Worm (Caenorhabditis elegans) whole organism, L4 larva: ENCODE results near the gene nhr-142.

Source experiments
- F44E2.7 ChIP-seq: fragments of 200-800 bp; sonication (Bioruptor generic); IDR thresholded peaks from 2 replicates; pipeline ENCODE4 v2.1.2; 2022; ENCODE audit warnings: missing genetic modification characterization, missing compliant biosample characterization
- F49E8.2 ChIP-seq: sonication (generic microtip); optimal IDR thresholded peaks from 2 replicates; lab custom pipeline; 2016; ENCODE audit warnings: missing compliant biosample characterization, mild to moderate bottlenecking, missing genetic modification characterization, borderline replicate concordance
- aha-1 ChIP-seq: fragments of 150-350 bp; peaks from one replicate; lab custom pipeline; 2014; ENCODE audit warnings: missing biosample characterization, missing genetic modification characterization
- aly-2 ChIP-seq: sonication (generic microtip); optimal IDR thresholded peaks from 2 replicates; lab custom pipeline; 2018; ENCODE audit warnings: missing biosample characterization, missing genetic modification characterization
- ama-1 ChIP-seq: fragments of 150-350 bp; optimal IDR thresholded peaks from 2 replicates; lab custom pipeline; 2014; ENCODE audit warnings: inconsistent platforms, mixed read lengths
- attf-4 ChIP-seq: sonication (generic microtip); optimal IDR thresholded peaks from 3 replicates; lab custom pipeline; 2017; ENCODE audit warnings: missing biosample characterization, missing genetic modification characterization
- ceh-28 ChIP-seq: fragments of 150-350 bp; optimal IDR thresholded peaks from 2 replicates; lab custom pipeline; 2014; ENCODE audit warnings: missing biosample characterization, missing genetic modification reagents, missing genetic modification characterization
- ceh-32 ChIP-seq: sonication (generic microtip); optimal IDR thresholded peaks from 2 replicates; lab custom pipeline; 2016; ENCODE audit warnings: mild to moderate bottlenecking, missing genetic modification characterization, missing compliant biosample characterization; ENCODE audit not compliant: poor library complexity
- ceh-44 ChIP-seq: fragments of 200-800 bp; sonication (Bioruptor generic); IDR thresholded peaks from 2 replicates; pipeline ENCODE4 v1.3.6; 2022; ENCODE audit warnings: missing genetic modification reagents, missing genetic modification characterization, missing compliant biosample characterization
- ceh-82 ChIP-seq: sonication (generic microtip); optimal IDR thresholded peaks from 2 replicates; lab custom pipeline; 2017; ENCODE audit warnings: missing biosample characterization, missing genetic modification characterization
- ces-1 ChIP-seq: fragments of 150-350 bp; sonication (generic microtip); optimal IDR thresholded peaks from 4 replicates; lab custom pipeline; 2014; ENCODE audit warnings: missing biosample characterization, missing genetic modification reagents, missing genetic modification characterization
- daf-16 ChIP-seq, 3 experiments: sonication (generic microtip); optimal IDR thresholded peaks; 2 replicates each; lab custom pipeline; 2016 to 2017; ENCODE audit warnings: missing genetic modification characterization in 3 of 3, missing genetic modification reagents in 3 of 3, mild to moderate bottlenecking in 2 of 3, missing compliant biosample characterization in 2 of 3, missing biosample characterization in 1 of 3, moderate library complexity in 1 of 3
- daf-19 ChIP-seq: fragments of 200-800 bp; sonication (Bioruptor generic); conservative IDR thresholded peaks from 2 replicates; pipeline ENCODE4 v1.3.6; 2022; ENCODE audit warnings: missing genetic modification characterization, missing compliant biosample characterization
- daf-8 ChIP-seq: fragments of 200-800 bp; sonication (Bioruptor generic); IDR thresholded peaks from 2 replicates; pipeline ENCODE4 v1.3.6; 2022; ENCODE audit warnings: missing genetic modification characterization, missing compliant biosample characterization
- dmd-8 ChIP-seq: fragments of 200-800 bp; sonication (Bioruptor generic); IDR thresholded peaks from 2 replicates; pipeline ENCODE4 v1.3.6; 2022; ENCODE audit warnings: missing genetic modification characterization, missing compliant biosample characterization
- dmd-9 ChIP-seq: fragments of 200-800 bp; sonication (Bioruptor generic); IDR thresholded peaks from 2 replicates; pipeline ENCODE4 v1.3.6; 2022; ENCODE audit warnings: missing genetic modification reagents, missing genetic modification characterization, missing compliant biosample characterization
- dve-1 ChIP-seq: sonication (generic microtip); optimal IDR thresholded peaks from 2 replicates; lab custom pipeline; 2017; ENCODE audit warnings: antibody characterized with exemption, mild to moderate bottlenecking, missing genetic modification characterization, missing compliant biosample characterization; ENCODE audit not compliant: insufficient read depth
- egl-27 ChIP-seq: sonication (generic microtip); optimal IDR thresholded peaks from 3 replicates; lab custom pipeline; 2017; ENCODE audit warnings: missing biosample characterization, missing genetic modification reagents, missing genetic modification characterization
- fkh-10 ChIP-seq: fragments of 150-350 bp; optimal IDR thresholded peaks from 2 replicates; lab custom pipeline; 2014; ENCODE audit warnings: missing biosample characterization, missing genetic modification reagents, missing genetic modification characterization
- hif-1 ChIP-seq, 2 experiments: sonication (generic microtip); optimal IDR thresholded peaks; 2 replicates each; lab custom pipeline; 2016 to 2017; ENCODE audit warnings: missing compliant biosample characterization in 2 of 2, missing genetic modification characterization in 2 of 2, missing genetic modification reagents in 2 of 2, missing genotype in 2 of 2, mild to moderate bottlenecking in 1 of 2
- hlh-30 ChIP-seq: sonication (generic microtip); optimal IDR thresholded peaks from 2 replicates; lab custom pipeline; 2017; ENCODE audit warnings: antibody characterized with exemption, mild to moderate bottlenecking, missing genetic modification characterization, missing compliant biosample characterization; ENCODE audit not compliant: insufficient read depth
- lim-7 ChIP-seq: fragments of 200-800 bp; sonication (Bioruptor generic); IDR thresholded peaks from 2 replicates; pipeline ENCODE4 v1.3.6; 2022; ENCODE audit warnings: missing genetic modification characterization, missing compliant biosample characterization
- lin-15B ChIP-seq: fragments of 150-350 bp; sonication (generic microtip); optimal IDR thresholded peaks from 3 replicates; lab custom pipeline; 2014; ENCODE audit warnings: missing biosample characterization, missing genetic modification characterization
- lin-29 ChIP-seq: fragments of 200-800 bp; sonication (Bioruptor generic); IDR thresholded peaks from 2 replicates; pipeline ENCODE4 v1.3.6; 2022; ENCODE audit warnings: missing genetic modification reagents, missing genetic modification characterization, missing compliant biosample characterization
- lin-39 ChIP-seq: fragments of 150-350 bp; optimal IDR thresholded peaks from 2 replicates; lab custom pipeline; 2014; ENCODE audit warnings: missing biosample characterization, missing genetic modification reagents, missing genetic modification characterization
- madf-5 ChIP-seq, 2 experiments: fragments of 200-800 bp; sonication (Bioruptor generic); IDR thresholded peaks; 2 replicates each; pipeline ENCODE4 v1.3.6; 2022; ENCODE audit warnings: missing compliant biosample characterization in 2 of 2, missing genetic modification characterization in 2 of 2
- madf-9 ChIP-seq: fragments of 200-800 bp; sonication (Bioruptor generic); conservative IDR thresholded peaks from 2 replicates; pipeline ENCODE4 v1.3.6; 2022; ENCODE audit warnings: missing genetic modification reagents, missing genetic modification characterization, missing compliant biosample characterization
- mxl-2 ChIP-seq: fragments of 200-800 bp; sonication (Bioruptor generic); conservative IDR thresholded peaks from 2 replicates; pipeline ENCODE4 v1.3.6; 2022; ENCODE audit warnings: missing genetic modification reagents, missing genetic modification characterization, missing compliant biosample characterization
- nhr-10 ChIP-seq: fragments of 150-350 bp; optimal IDR thresholded peaks from 2 replicates; lab custom pipeline; 2014; ENCODE audit warnings: missing biosample characterization, missing genetic modification characterization
- nhr-102 ChIP-seq: sonication (generic microtip); optimal IDR thresholded peaks from 2 replicates; lab custom pipeline; 2016; ENCODE audit warnings: mild to moderate bottlenecking, missing genetic modification characterization, moderate library complexity, missing compliant biosample characterization
- nhr-237 ChIP-seq: sonication (generic microtip); optimal IDR thresholded peaks from 2 replicates; lab custom pipeline; 2017; ENCODE audit warnings: missing biosample characterization, missing genetic modification characterization
- nhr-25 ChIP-seq: sonication (generic microtip); optimal IDR thresholded peaks from 2 replicates; lab custom pipeline; 2017; ENCODE audit warnings: missing genetic modification characterization, mild to moderate bottlenecking, missing compliant biosample characterization, antibody characterized with exemption, moderate library complexity, borderline replicate concordance; ENCODE audit not compliant: insufficient read depth
- nhr-28 ChIP-seq: fragments of 150-350 bp; optimal IDR thresholded peaks from 2 replicates; lab custom pipeline; 2014; ENCODE audit warnings: missing biosample characterization, missing genetic modification characterization
- nhr-42 ChIP-seq: fragments of 200-800 bp; sonication (Bioruptor generic); IDR thresholded peaks from 2 replicates; pipeline ENCODE4 v1.3.6; 2022; ENCODE audit warnings: missing genetic modification characterization, missing compliant biosample characterization
- nhr-48 ChIP-seq: sonication (generic microtip); optimal IDR thresholded peaks from 2 replicates; lab custom pipeline; 2016; ENCODE audit warnings: mild to moderate bottlenecking, missing genetic modification characterization, missing compliant biosample characterization
- php-3 ChIP-seq: fragments of 200-800 bp; sonication (Bioruptor generic); IDR thresholded peaks from 2 replicates; pipeline ENCODE4 v1.3.6; 2022; ENCODE audit warnings: missing genetic modification reagents, missing genetic modification characterization, missing compliant biosample characterization
- set-16 ChIP-seq: fragments of 200-800 bp; sonication (Bioruptor generic); IDR thresholded peaks from 2 replicates; pipeline ENCODE4 v1.3.6; 2022; ENCODE audit warnings: missing genetic modification reagents, missing genetic modification characterization, missing compliant biosample characterization
- skn-1 ChIP-seq: fragments of 150-350 bp; optimal IDR thresholded peaks from 2 replicates; lab custom pipeline; 2014; ENCODE audit warnings: missing biosample characterization, missing genetic modification characterization
- snpc-1.2 ChIP-seq: fragments of 200-800 bp; sonication (Bioruptor generic); IDR thresholded peaks from 2 replicates; pipeline ENCODE4 v1.3.6; 2022; ENCODE audit warnings: missing genetic modification reagents, missing genetic modification characterization, missing compliant biosample characterization
- spr-3 ChIP-seq: fragments of 200-800 bp; sonication (Bioruptor generic); optimal IDR thresholded peaks from 2 replicates; lab custom pipeline; 2018; ENCODE audit warnings: mild to moderate bottlenecking, missing genetic modification characterization, missing compliant biosample characterization
- tra-1 ChIP-seq: fragments of 200-800 bp; sonication (Bioruptor generic); IDR thresholded peaks from 2 replicates; pipeline ENCODE4 v1.3.6; 2022; ENCODE audit warnings: missing genetic modification reagents, missing genetic modification characterization, missing compliant biosample characterization
- unc-62 ChIP-seq, 3 experiments: fragments of 150-350 bp in 1 of 3; sonication (generic microtip); optimal IDR thresholded peaks in 2 of 3; peaks in 1 of 3; 1 replicate in 1 of 3; 2 replicates in 2 of 3; lab custom pipeline; 2014 to 2017; ENCODE audit warnings: missing biosample characterization in 3 of 3, missing genetic modification characterization in 3 of 3, missing genetic modification reagents in 3 of 3, missing genotype in 1 of 3
- vab-7 ChIP-seq: fragments of 200-800 bp; sonication (Bioruptor generic); IDR thresholded peaks from 2 replicates; pipeline ENCODE4 v1.3.6; 2022; ENCODE audit warnings: missing genetic modification reagents, missing genetic modification characterization, missing compliant biosample characterization
- zfp-2 ChIP-seq: sonication (generic microtip); optimal IDR thresholded peaks from 2 replicates; lab custom pipeline; 2016; ENCODE audit warnings: mild to moderate bottlenecking, missing genetic modification characterization, missing compliant biosample characterization
- zip-11 ChIP-seq: fragments of 200-800 bp; sonication (Bioruptor generic); IDR thresholded peaks from 2 replicates; pipeline ENCODE4 v1.3.6; 2022; ENCODE audit warnings: missing genetic modification characterization, missing compliant biosample characterization
- ztf-11 ChIP-seq: fragments of 150-350 bp; optimal IDR thresholded peaks from 2 replicates; lab custom pipeline; 2014; ENCODE audit warnings: missing biosample characterization, missing genetic modification characterization

The nhr-142 gene

ce11 chrV:5782687-5783086, 7.7 kb downstream of the nhr-142 start, which contains the start of gene fbxa-183:
Gene fbxa-183, minus strand, starts transcription at chrV:5782787.
- TF ChIP-seq unc-62 (GFP tag; optimal IDR thresholded peaks at IDR 0.05 in 1 of 2; lab: Kevin White, UChicago) (peak in 1 of 2 experiments; percentile 41), unc-62 (tag; optimal IDR thresholded peaks at IDR 0.05; lab: Kevin White, UChicago) (no peak), dve-1 (tag; lab: Kevin White, UChicago) (no peak)

- TF ChIP-seq lim-7 (GFP tag; lab: Robert Waterston, UW) (no peak), madf-5 (GFP tag; IDR thresholded peaks at IDR 0.05; lab: Robert Waterston, UW) (no peak), lin-29 (GFP tag; lab: Robert Waterston, UW) (peak; percentile 39; the same call in 1 of the 2 replicates), F49E8.2 (tag; lab: Kevin White, UChicago) (no peak), hif-1 (tag; optimal IDR thresholded peaks at IDR 0.05; lab: Kevin White, UChicago) (peak in 1 of 2 experiments; percentile 12), madf-9 (GFP tag; lab: Robert Waterston, UW) (no peak), ztf-11 (no peak), ceh-32 (tag; lab: Kevin White, UChicago) (no peak), ceh-44 (GFP tag; lab: Robert Waterston, UW) (no peak), zip-11 (GFP tag; lab: Robert Waterston, UW) (peak; percentile 95), egl-27 (tag; lab: Kevin White, UChicago) (no peak), unc-62 (GFP tag; optimal IDR thresholded peaks at IDR 0.05 in 1 of 2; lab: Kevin White, UChicago) (peak in 1 of 2 experiments; percentile 23), unc-62 (tag; optimal IDR thresholded peaks at IDR 0.05; lab: Kevin White, UChicago) (no peak), nhr-102 (tag; lab: Kevin White, UChicago) (peak; percentile 43), daf-8 (GFP tag; lab: Robert Waterston, UW) (no peak), aly-2 (tag; lab: Kevin White, UChicago) (no peak), attf-4 (tag; lab: Kevin White, UChicago) (no peak), nhr-28 (tag; lab: Kevin White, UChicago) (peak; percentile 80), tra-1 (no peak), ceh-28 (tag; lab: Kevin White, UChicago) (no peak), nhr-237 (no peak), ceh-82 (tag; lab: Kevin White, UChicago) (no peak), daf-19 (GFP tag; lab: Robert Waterston, UW) (0 out of 2 replicates have a peak, but pooled peaks have one; percentile 14), aha-1 (tag; lab: Kevin White, UChicago) (peak; percentile 98), nhr-42 (GFP tag; lab: Robert Waterston, UW) (no peak), nhr-25 (tag; lab: Kevin White, UChicago) (no peak), ces-1 (no peak), skn-1 (tag; lab: Kevin White, UChicago) (no peak), spr-3 (GFP tag; lab: Kevin White, UChicago) (peak; percentile 100), mxl-2 (0 out of 2 replicates have a peak, but pooled peaks have one; percentile 57), dmd-9 (GFP tag; lab: Robert Waterston, UW) (no peak), dmd-8 (GFP tag; lab: Robert Waterston, UW) (no peak), F44E2.7 (GFP tag; lab: Robert Waterston, UW) (no peak), php-3 (GFP tag; lab: Robert Waterston, UW) (peak; percentile 45; the same call in 1 of the 2 replicates), ama-1 (lab: Kevin White, UChicago) (no peak), lin-15B (tag; lab: Kevin White, UChicago) (no peak), vab-7 (no peak), lin-39 (tag; lab: Kevin White, UChicago) (no peak), zfp-2 (tag; lab: Kevin White, UChicago) (no peak), nhr-10 (no peak), set-16 (GFP tag; lab: Robert Waterston, UW) (no peak), hlh-30 (tag; lab: Kevin White, UChicago) (peak; percentile 87), nhr-48 (tag; lab: Kevin White, UChicago) (peak; percentile 67), snpc-1.2 (no peak), fkh-10 (GFP tag; lab: Kevin White, UChicago) (no peak), daf-16 (GFP tag; optimal IDR thresholded peaks at IDR 0.05; lab: Kevin White, UChicago) (no peak), daf-16 (tag; optimal IDR thresholded peaks at IDR 0.05; lab: Kevin White, UChicago) (peak; percentile 77)
Measured at ce11 chrV:5780713-5781360, 9.5 kb downstream of the nhr-142 start, which contains the start of gene F44E7.5. Gene F44E7.5, minus strand, starts transcription at chrV:5780922.
